Worm (Caenorhabditis elegans) whole organism, late embryonic: ENCODE measurements around the gene pdtf-1.

ENCODE experiments used
- ama-1 ChIP-seq: fragments of 150-350 bp; optimal IDR thresholded peaks from 2 replicates; lab custom pipeline; 2014
- ceh-2 ChIP-seq: sonication (generic microtip); optimal IDR thresholded peaks from 2 replicates; lab custom pipeline; 2016; ENCODE audit warnings: missing genotype, missing genetic modification characterization, missing compliant biosample characterization
- hlh-15 ChIP-seq: sonication (generic microtip); optimal IDR thresholded peaks from 2 replicates; lab custom pipeline; 2016; ENCODE audit warnings: missing genetic modification characterization, missing compliant biosample characterization
- madf-2 ChIP-seq: sonication (generic microtip); optimal IDR thresholded peaks from 2 replicates; lab custom pipeline; 2017; ENCODE audit warnings: missing genetic modification characterization, missing compliant biosample characterization
- pha-4 ChIP-seq: fragments of 150-350 bp; optimal IDR thresholded peaks from 2 replicates; lab custom pipeline; 2018; ENCODE audit warnings: missing biosample characterization, missing genetic modification reagents, missing genetic modification characterization
- pqm-1 ChIP-seq: sonication (generic microtip); optimal IDR thresholded peaks from 2 replicates; lab custom pipeline; 2016; ENCODE audit warnings: missing genetic modification characterization, missing compliant biosample characterization
- syd-9 ChIP-seq: sonication (generic microtip); optimal IDR thresholded peaks from 2 replicates; lab custom pipeline; 2016; ENCODE audit warnings: mild to moderate bottlenecking, missing genetic modification characterization, moderate library complexity, missing compliant biosample characterization

DNA sequence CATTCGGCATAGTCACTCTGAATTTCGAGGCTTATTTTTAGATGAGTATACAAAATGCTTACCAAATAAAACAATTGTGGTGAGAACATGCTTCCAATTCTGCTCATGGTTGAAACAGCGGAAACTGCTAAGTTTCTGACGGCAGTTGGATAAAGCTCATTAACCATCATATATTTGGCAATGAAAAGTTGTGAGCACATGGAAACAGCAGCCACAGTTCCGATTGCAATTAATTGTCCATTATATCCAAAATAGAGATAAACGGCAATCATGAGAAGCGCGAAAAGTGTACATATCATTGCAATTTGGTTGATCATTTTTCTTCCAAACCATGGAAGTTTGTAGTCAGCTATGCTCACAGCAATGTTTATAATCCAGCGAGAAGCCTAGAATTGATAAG lies 28.3 kb downstream of the pdtf-1 start:
- TF ChIP-seq ama-1 (lab: Kevin White, UChicago) = no peak
- no peak for TF ChIP-seq pqm-1 (tag; lab: Kevin White, UChicago)
- TF ChIP-seq ceh-2 = no peak
- TF ChIP-seq pha-4 (tag; lab: Kevin White, UChicago) = no peak
- no peak for TF ChIP-seq hlh-15 (tag; lab: Kevin White, UChicago)
- no peak for TF ChIP-seq madf-2 (tag; lab: Kevin White, UChicago)
- TF ChIP-seq syd-9 = no peak
